Worm (Caenorhabditis elegans) whole organism, L3 larva: ENCODE results near the gene emb-1.

Experiments
- R02D3.7 ChIP-seq: fragments of 150-350 bp; optimal IDR thresholded peaks from 2 replicates; lab custom pipeline; 2014; ENCODE audit warnings: missing biosample characterization, missing genetic modification characterization
- ZK546.5 ChIP-seq: sonication (generic microtip); optimal IDR thresholded peaks from 2 replicates; lab custom pipeline; 2017; ENCODE audit warnings: missing biosample characterization, missing genetic modification characterization
- aly-2 ChIP-seq: fragments of 150-350 bp; optimal IDR thresholded peaks from 2 replicates; lab custom pipeline; 2014; ENCODE audit warnings: missing biosample characterization, missing genetic modification characterization
- ama-1 ChIP-seq: fragments of 150-350 bp; optimal IDR thresholded peaks from 2 replicates; lab custom pipeline; 2018
- ceh-28 ChIP-seq: fragments of 150-350 bp; optimal IDR thresholded peaks from 2 replicates; lab custom pipeline; 2014; ENCODE audit warnings: missing biosample characterization, missing genetic modification reagents, missing genetic modification characterization
- egl-27 ChIP-seq: sonication (generic microtip); optimal IDR thresholded peaks from 4 replicates; lab custom pipeline; 2017; ENCODE audit warnings: missing biosample characterization, missing genetic modification reagents, missing genetic modification characterization
- egl-5 ChIP-seq: fragments of 150-350 bp; optimal IDR thresholded peaks from 2 replicates; lab custom pipeline; 2017; ENCODE audit warnings: missing biosample characterization, missing genetic modification reagents, missing genetic modification characterization, inconsistent platforms
- elt-2 ChIP-seq: sonication (generic microtip); optimal IDR thresholded peaks from 2 replicates; lab custom pipeline; 2016; ENCODE audit warnings: missing genetic modification reagents, mild to moderate bottlenecking, missing genetic modification characterization, missing compliant biosample characterization
- eor-1 ChIP-seq, 2 experiments: fragments of 150-350 bp; optimal IDR thresholded peaks; 2 replicates each; lab custom pipeline; 2014 to 2018; ENCODE audit warnings: missing biosample characterization in 2 of 2, missing genetic modification characterization in 2 of 2
- fkh-10 ChIP-seq: sonication (generic microtip); optimal IDR thresholded peaks from 2 replicates; lab custom pipeline; 2017; ENCODE audit warnings: missing biosample characterization, missing genetic modification reagents, missing genetic modification characterization
- hmg-11 ChIP-seq: sonication (generic microtip); optimal IDR thresholded peaks from 2 replicates; lab custom pipeline; 2016; ENCODE audit warnings: missing genetic modification characterization, missing compliant biosample characterization
- jun-1 ChIP-seq: fragments of 150-350 bp; optimal IDR thresholded peaks from 2 replicates; lab custom pipeline; 2014; ENCODE audit warnings: missing biosample characterization, missing genetic modification reagents, missing genetic modification characterization
- lin-15B ChIP-seq: fragments of 150-350 bp; optimal IDR thresholded peaks from 2 replicates; lab custom pipeline; 2014; ENCODE audit warnings: missing biosample characterization, missing genetic modification characterization
- lin-39 ChIP-seq: fragments of 150-350 bp; optimal IDR thresholded peaks from 2 replicates; lab custom pipeline; 2018; ENCODE audit warnings: missing biosample characterization, missing genetic modification reagents, missing genetic modification characterization
- lsy-12 ChIP-seq: sonication (generic microtip); optimal IDR thresholded peaks from 2 replicates; lab custom pipeline; 2016; ENCODE audit warnings: mild to moderate bottlenecking, missing genetic modification characterization, missing compliant biosample characterization
- nfya-1 ChIP-seq: sonication (generic microtip); optimal IDR thresholded peaks from 2 replicates; lab custom pipeline; 2017; ENCODE audit warnings: missing genetic modification characterization, mild to moderate bottlenecking, missing compliant biosample characterization, antibody characterized with exemption, moderate library complexity; ENCODE audit not compliant: insufficient read depth
- nhr-12 ChIP-seq: fragments of 150-350 bp; optimal IDR thresholded peaks from 2 replicates; lab custom pipeline; 2014; ENCODE audit warnings: missing biosample characterization, missing genetic modification characterization
- nhr-23 ChIP-seq: fragments of 150-350 bp; optimal IDR thresholded peaks from 2 replicates; lab custom pipeline; 2014; ENCODE audit warnings: missing biosample characterization, missing genetic modification reagents, missing genetic modification characterization
- nhr-237 ChIP-seq: fragments of 150-350 bp; optimal IDR thresholded peaks from 2 replicates; lab custom pipeline; 2014; ENCODE audit warnings: missing biosample characterization, missing genetic modification characterization
- nhr-25 ChIP-seq: sonication (generic microtip); optimal IDR thresholded peaks from 2 replicates; lab custom pipeline; 2017; ENCODE audit warnings: missing biosample characterization, missing genetic modification characterization
- nhr-43 ChIP-seq: sonication (generic microtip); optimal IDR thresholded peaks from 2 replicates; lab custom pipeline; 2016; ENCODE audit warnings: mild to moderate bottlenecking, missing genetic modification characterization, missing compliant biosample characterization; ENCODE audit not compliant: poor library complexity, severe bottlenecking
- nhr-77 ChIP-seq: fragments of 150-350 bp; optimal IDR thresholded peaks from 2 replicates; lab custom pipeline; 2014; ENCODE audit warnings: missing biosample characterization, missing genetic modification characterization
- pha-4 ChIP-seq: fragments of 150-350 bp; optimal IDR thresholded peaks from 2 replicates; lab custom pipeline; 2014; ENCODE audit warnings: missing biosample characterization, missing genetic modification reagents, missing genetic modification characterization
- pqm-1 ChIP-seq: fragments of 150-350 bp; optimal IDR thresholded peaks from 2 replicates; lab custom pipeline; 2017; ENCODE audit warnings: missing biosample characterization, missing genetic modification characterization, inconsistent platforms
- skn-1 ChIP-seq: fragments of 150-350 bp; optimal IDR thresholded peaks from 2 replicates; lab custom pipeline; 2014; ENCODE audit warnings: missing biosample characterization, missing genetic modification characterization
- snpc-4 ChIP-seq: fragments of 150-350 bp; optimal IDR thresholded peaks from 2 replicates; lab custom pipeline; 2014; ENCODE audit warnings: missing biosample characterization, missing genetic modification characterization
- tbx-2 ChIP-seq: sonication (generic microtip); optimal IDR thresholded peaks from 2 replicates; lab custom pipeline; 2016; ENCODE audit warnings: mild to moderate bottlenecking, missing genetic modification characterization, missing compliant biosample characterization
- unc-62 ChIP-seq: fragments of 150-350 bp; sonication (generic microtip); optimal IDR thresholded peaks from 4 replicates; lab custom pipeline; 2014; ENCODE audit warnings: missing biosample characterization, missing genetic modification reagents, missing genetic modification characterization
- ztf-4 ChIP-seq: fragments of 150-350 bp; optimal IDR thresholded peaks from 2 replicates; lab custom pipeline; 2014; ENCODE audit warnings: missing biosample characterization, missing genetic modification characterization

Gene emb-1

DNA sequence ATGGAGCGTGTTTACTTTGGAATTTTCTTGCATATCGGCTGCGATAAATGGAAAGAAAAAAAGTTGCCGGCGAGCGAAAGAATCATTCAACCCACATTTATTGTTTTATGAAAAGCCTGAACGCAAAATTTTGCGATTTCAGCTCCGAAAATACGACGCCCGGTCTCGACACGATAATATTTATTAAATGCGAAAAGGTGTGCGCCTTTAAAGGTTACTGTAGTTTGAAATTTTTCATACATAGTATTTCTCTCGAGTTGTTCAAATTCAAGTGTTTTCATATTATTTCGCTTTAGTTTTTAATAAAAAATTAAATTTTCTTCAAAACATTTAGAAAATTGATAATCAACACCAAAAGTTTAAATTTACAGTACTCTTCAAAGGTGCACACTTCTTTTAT is 35.8 kb downstream of the emb-1 start, which contains the start of gene syx-16:
Gene syx-16, minus strand, starts transcription at position 118 of the 400 bp plus-strand sequence.
- TF ChIP-seq pqm-1 (tag; lab: Kevin White, UChicago) = no peak
- TF ChIP-seq elt-2 = no peak
- no peak for TF ChIP-seq skn-1
- TF ChIP-seq aly-2 (tag; lab: Kevin White, UChicago) = no peak
- no peak for TF ChIP-seq ama-1
- peak; percentile 29 for TF ChIP-seq nfya-1 (tag; lab: Kevin White, UChicago)
- TF ChIP-seq, all 47 proteins: peak for 1

DNA sequence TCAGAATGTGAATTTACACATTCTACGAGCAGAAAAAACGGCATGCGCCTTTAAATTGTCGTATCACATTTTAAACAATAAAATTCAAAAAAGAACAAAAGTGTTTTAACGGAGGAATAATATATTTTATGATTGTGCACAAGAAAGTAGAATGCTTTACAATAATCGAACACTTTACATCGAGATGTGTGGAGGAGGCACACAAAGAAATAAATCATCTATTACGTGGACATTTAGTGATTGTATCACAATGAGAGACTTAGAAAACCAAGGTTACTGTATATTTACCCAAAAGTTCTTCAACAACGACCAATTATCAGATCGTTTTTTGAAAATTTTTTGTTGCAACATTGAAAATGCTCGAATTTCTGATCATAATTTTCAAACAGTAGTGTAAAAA is 37.0 kb downstream of the emb-1 start:
- TF ChIP-seq tbx-2 (tag; lab: Kevin White, UChicago) (no peak), pha-4 (tag; lab: Kevin White, UChicago) (peak; percentile 15)

DNA sequence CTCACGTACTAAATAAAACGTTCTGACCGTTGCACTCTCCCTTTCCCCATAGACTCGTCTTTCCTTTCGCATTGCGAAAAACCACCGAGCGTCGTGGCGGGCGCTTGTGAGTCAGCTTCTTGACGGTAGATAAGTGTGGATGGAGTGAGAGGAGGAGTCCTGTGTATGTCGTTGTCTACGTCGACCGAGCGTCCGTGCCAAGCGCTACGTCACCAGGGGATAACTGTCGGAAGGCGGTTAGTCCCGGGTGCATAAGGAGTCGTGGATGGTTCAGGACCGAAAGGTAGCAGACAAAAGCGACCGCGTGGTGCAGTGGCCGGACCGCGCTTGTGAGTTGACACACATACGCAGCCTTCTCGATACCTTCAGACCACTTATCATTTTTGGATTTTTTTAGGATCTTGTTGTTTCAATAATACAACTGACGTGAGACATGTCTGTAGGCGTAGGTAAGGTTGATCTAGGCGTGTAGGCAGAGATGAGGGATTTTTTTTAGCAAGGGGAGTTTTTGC is 38.0 kb downstream of the emb-1 start:
- TF ChIP-seq nfya-1 (tag; lab: Kevin White, UChicago) (peak; percentile 63), elt-2 (peak; percentile 63), ztf-4 (tag; lab: Kevin White, UChicago) (peak; percentile 3), pha-4 (tag; lab: Kevin White, UChicago) (peak; percentile 40), nhr-25 (tag; lab: Kevin White, UChicago) (peak; percentile 51), nhr-43 (tag; lab: Kevin White, UChicago) (peak; percentile 74), ceh-28 (tag; lab: Kevin White, UChicago) (peak; percentile 27), hmg-11 (tag; lab: Kevin White, UChicago) (peak; percentile 80), lsy-12 (tag; lab: Kevin White, UChicago) (peak; percentile 59), jun-1 (tag; lab: Kevin White, UChicago) (peak; percentile 1), nhr-23 (peak; percentile 62), lin-39 (tag; lab: Kevin White, UChicago) (peak; percentile 25)
- TF ChIP-seq, all 47 proteins: peak for 12; not testable (repeated sequence) for 35

DNA sequence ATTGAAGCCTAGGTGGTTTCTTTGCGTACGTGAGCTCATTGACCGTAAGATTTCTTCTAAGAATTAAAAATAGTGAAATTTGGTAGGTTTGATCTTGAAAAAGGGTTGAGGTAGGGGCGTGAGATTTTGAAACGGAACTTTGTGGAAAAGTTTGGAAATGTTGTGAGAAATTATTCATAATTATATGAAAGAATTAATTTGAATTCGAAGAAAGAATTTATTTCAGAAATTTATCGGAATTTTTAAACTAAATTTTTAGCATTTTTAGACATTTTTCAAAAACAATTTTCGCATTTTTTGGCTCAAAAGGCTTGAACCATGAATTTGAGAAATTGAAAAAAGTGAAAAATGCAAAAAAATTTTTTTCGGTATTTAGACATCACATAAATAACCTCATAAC is 40.9 kb downstream of the emb-1 start:
- TF ChIP-seq ama-1 (no peak), unc-62 (GFP tag; lab: Kevin White, UChicago) (no peak), fkh-10 (GFP tag; lab: Kevin White, UChicago) (no peak), jun-1 (tag; lab: Kevin White, UChicago) (no peak), nhr-237 (tag; lab: Kevin White, UChicago) (no peak)

DNA sequence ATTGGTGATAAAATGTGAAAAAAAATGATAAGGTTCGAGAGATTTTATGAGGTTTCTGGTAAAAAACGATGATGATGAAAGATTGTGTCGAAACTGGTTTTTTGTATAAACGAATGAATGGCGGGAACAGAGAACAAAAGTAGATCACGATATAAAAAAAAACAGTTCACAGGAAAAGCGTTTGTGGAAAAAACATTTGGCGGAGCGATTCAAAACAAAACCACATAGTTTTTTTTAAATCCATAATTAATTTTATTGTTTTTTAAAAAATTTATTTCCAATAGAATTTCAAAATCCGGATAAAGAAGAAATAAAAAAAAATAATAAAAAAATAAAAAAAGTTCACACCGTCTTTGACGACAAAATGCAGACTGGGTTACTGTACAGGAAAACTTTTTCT is 42.1 kb downstream of the emb-1 start, which contains the start of gene ZC155.4:
Gene ZC155.4, minus strand, starts transcription at position 101 of the 400 bp plus-strand sequence.
- no peak for TF ChIP-seq pha-4 (tag; lab: Kevin White, UChicago)
- no peak for TF ChIP-seq ZK546.5 (tag; lab: Kevin White, UChicago)
- no peak for TF ChIP-seq eor-1 (tag; optimal IDR thresholded peaks at IDR 0.05; lab: Kevin White, UChicago)
- TF ChIP-seq jun-1 (tag; lab: Kevin White, UChicago) = no peak
- TF ChIP-seq nhr-23 = no peak
- no peak for TF ChIP-seq hmg-11 (tag; lab: Kevin White, UChicago)
- TF ChIP-seq aly-2 (tag; lab: Kevin White, UChicago) = no peak
- TF ChIP-seq snpc-4 = no peak
- TF ChIP-seq lsy-12 (tag; lab: Kevin White, UChicago) = no peak
- TF ChIP-seq nhr-43 (tag; lab: Kevin White, UChicago) = no peak
- no peak for TF ChIP-seq egl-5
- no peak for TF ChIP-seq lin-15B

DNA sequence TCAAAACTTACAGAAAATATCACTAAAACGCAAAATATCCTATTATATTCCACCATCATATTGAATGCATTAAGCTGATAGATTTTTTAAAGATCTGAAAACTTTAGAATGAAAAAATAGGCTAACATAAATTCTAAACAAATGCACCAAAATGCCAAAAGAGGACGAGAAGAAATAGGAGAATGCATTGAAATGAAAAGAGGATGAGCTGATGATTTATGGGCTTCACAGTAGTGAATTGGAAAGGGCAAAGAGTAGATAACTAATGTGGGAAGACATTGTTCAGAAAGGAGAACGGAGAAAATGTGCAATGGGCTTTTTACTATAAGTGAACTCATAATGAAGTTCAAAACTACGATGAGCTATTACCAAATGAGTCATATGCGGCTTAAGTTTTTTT is 44.3 kb downstream of the emb-1 start, which contains the start of gene cutl-19:
Gene cutl-19, minus strand, starts transcription at position 101 of the 400 bp plus-strand sequence.
- TF ChIP-seq elt-2 (no peak), nhr-77 (tag; lab: Kevin White, UChicago) (no peak), egl-5 (no peak), R02D3.7 (tag; lab: Kevin White, UChicago) (no peak), egl-27 (tag; lab: Kevin White, UChicago) (no peak), nhr-237 (tag; lab: Kevin White, UChicago) (no peak), nhr-12 (tag; lab: Kevin White, UChicago) (no peak)
- TF ChIP-seq, all 47 proteins: peak for 0
